ENCODE assay signal across 2 fruit fly cellular contexts in genomic region chrX:13644696-13645393, dm6.
TF ChIP-seq lines count a peak whose summit lies in the region.

No protein-coding gene starts in this region.

TF ChIP-seq in whole organism, embryonic, 481 proteins besides CTCF, POLR2A, EP300 and RAD21 (continued from another document and continues in another):
- TF ChIP-seq CG1603 (tag; optimal IDR thresholded peaks at IDR 0.05; lab: Kevin White, UChicago): peak; percentile 12
- no peak for TF ChIP-seq maf-S (GFP tag; optimal IDR thresholded peaks at IDR 0.05; lab: Kevin White, UChicago)
- no peak for TF ChIP-seq CG32532 (GFP tag; IDR thresholded peaks at IDR 0.05; lab: Robert Waterston, UW)
- TF ChIP-seq bab2 (GFP tag; optimal IDR thresholded peaks at IDR 0.05; lab: Kevin White, UChicago): peak; percentile 17
- TF ChIP-seq CG6813 (GFP tag; optimal IDR thresholded peaks at IDR 0.05; lab: Kevin White, UChicago): peak; percentile 61
- no peak for TF ChIP-seq CG13424 (tag; optimal IDR thresholded peaks at IDR 0.05; lab: Kevin White, UChicago)
- peak; percentile 28 for TF ChIP-seq HHEX (GFP tag; optimal IDR thresholded peaks at IDR 0.05; lab: Kevin White, UChicago)
- peak; percentile 32 for TF ChIP-seq Fer1 (GFP tag; optimal IDR thresholded peaks at IDR 0.05; lab: Kevin White, UChicago)
- peak; percentile 22 for TF ChIP-seq CG7987 (GFP tag; optimal IDR thresholded peaks at IDR 0.05; lab: Kevin White, UChicago)
- peak; percentile 63 for TF ChIP-seq CG17568 (GFP tag; optimal IDR thresholded peaks at IDR 0.05; lab: Kevin White, UChicago)
- TF ChIP-seq CG7271 (tag; optimal IDR thresholded peaks at IDR 0.05; lab: Kevin White, UChicago): peak; percentile 5
- no peak for TF ChIP-seq D (optimal IDR thresholded peaks at IDR 0.05; lab: Kevin White, UChicago)
- TF ChIP-seq D (GFP tag; optimal IDR thresholded peaks at IDR 0.05; lab: Kevin White, UChicago): no peak
- peak; percentile 96 for TF ChIP-seq CG8359 (GFP tag; optimal IDR thresholded peaks at IDR 0.05; lab: Kevin White, UChicago; ENCODE audit: borderline replicate concordance)
- TF ChIP-seq CG8388 (GFP tag; optimal IDR thresholded peaks at IDR 0.05; lab: Kevin White, UChicago): peak; percentile 13
- peak; percentile 97 for TF ChIP-seq nom (GFP tag; optimal IDR thresholded peaks at IDR 0.05; lab: Kevin White, UChicago)
- peak; percentile 51 for TF ChIP-seq lab (GFP tag; optimal IDR thresholded peaks at IDR 0.05; lab: Kevin White, UChicago)
- peak; percentile 40 for TF ChIP-seq CG7839 (tag; optimal IDR thresholded peaks at IDR 0.05; lab: Kevin White, UChicago)
- TF ChIP-seq chinmo (GFP tag; IDR thresholded peaks at IDR 0.05; lab: Robert Waterston, UW; ENCODE audit: partially characterized antibody): peak; percentile 36; the same call in 2 of the 4 replicates
- TF ChIP-seq BtbVII (GFP tag; optimal IDR thresholded peaks at IDR 0.05; lab: Kevin White, UChicago): peak; percentile 32
- peak; percentile 47 for TF ChIP-seq CG31441 (GFP tag; IDR thresholded peaks at IDR 0.05; lab: Robert Waterston, UW)
- no peak for TF ChIP-seq CG8765 (GFP tag; IDR thresholded peaks at IDR 0.05; lab: Robert Waterston, UW)
- TF ChIP-seq CG2875 (GFP tag; optimal IDR thresholded peaks at IDR 0.05; lab: Kevin White, UChicago): peak; percentile 69
- TF ChIP-seq sens (GFP tag; lab: Kevin White, UChicago): peak; percentile 88
- peak; percentile 73 for TF ChIP-seq ATbp (GFP tag; optimal IDR thresholded peaks at IDR 0.05; lab: Kevin White, UChicago)
- TF ChIP-seq Hmr (GFP tag; optimal IDR thresholded peaks at IDR 0.05; lab: Kevin White, UChicago): peak; percentile 40
- TF ChIP-seq Fer3 (tag; optimal IDR thresholded peaks at IDR 0.05; lab: Kevin White, UChicago): peak; percentile 36
- TF ChIP-seq az2 (GFP tag; optimal IDR thresholded peaks at IDR 0.05; lab: Kevin White, UChicago): no peak
- TF ChIP-seq HLH4C (GFP tag; IDR thresholded peaks at IDR 0.05; lab: Robert Waterston, UW; ENCODE audit: partially characterized antibody): no peak
- TF ChIP-seq CG12659 (GFP tag; optimal IDR thresholded peaks at IDR 0.05; lab: Kevin White, UChicago): peak; percentile 16
- TF ChIP-seq CG7556 (GFP tag; optimal IDR thresholded peaks at IDR 0.05; lab: Kevin White, UChicago): peak; percentile 21
- TF ChIP-seq Nf-YA (GFP tag; IDR thresholded peaks at IDR 0.05; lab: Robert Waterston, UW): no peak
- peak; percentile 25 for TF ChIP-seq CG1529 (GFP tag; optimal IDR thresholded peaks at IDR 0.05; lab: Kevin White, UChicago)
- TF ChIP-seq sd (tag; optimal IDR thresholded peaks at IDR 0.05; lab: Kevin White, UChicago): peak; percentile 19
- peak; percentile 12 for TF ChIP-seq trem (tag; optimal IDR thresholded peaks at IDR 0.05; lab: Kevin White, UChicago)
- peak; percentile 19 for TF ChIP-seq CG8924 (tag; optimal IDR thresholded peaks at IDR 0.05; lab: Kevin White, UChicago)
- no peak for TF ChIP-seq CG9609 (GFP tag; optimal IDR thresholded peaks at IDR 0.05; lab: Kevin White, UChicago)
- TF ChIP-seq Vsx1 (GFP tag; optimal IDR thresholded peaks at IDR 0.05; lab: Kevin White, UChicago): peak; percentile 49
- TF ChIP-seq Tbp (GFP tag; optimal IDR thresholded peaks at IDR 0.05; lab: Kevin White, UChicago): no peak
- peak; percentile 23 for TF ChIP-seq grau (tag; optimal IDR thresholded peaks at IDR 0.05; lab: Kevin White, UChicago)
- TF ChIP-seq Asciz (GFP tag; optimal IDR thresholded peaks at IDR 0.05; lab: Kevin White, UChicago): peak; percentile 78
- peak; percentile 54 for TF ChIP-seq CG4707 (GFP tag; optimal IDR thresholded peaks at IDR 0.05; lab: Kevin White, UChicago)
- peak; percentile 46 for TF ChIP-seq CG10209 (GFP tag; optimal IDR thresholded peaks at IDR 0.05; lab: Kevin White, UChicago)
- TF ChIP-seq her (GFP tag; optimal IDR thresholded peaks at IDR 0.05; lab: Kevin White, UChicago): no peak
- peak; percentile 68 for TF ChIP-seq Blimp-1 (GFP tag; optimal IDR thresholded peaks at IDR 0.05; lab: Kevin White, UChicago)
- TF ChIP-seq gem (tag; optimal IDR thresholded peaks at IDR 0.05; lab: Kevin White, UChicago): peak; percentile 67
- TF ChIP-seq CoRest (tag; optimal IDR thresholded peaks at IDR 0.05; lab: Kevin White, UChicago): peak; percentile 49
- peak; percentile 26 for TF ChIP-seq caup (GFP tag; optimal IDR thresholded peaks at IDR 0.05; lab: Kevin White, UChicago; ENCODE audit: severe bottlenecking)
- no peak for TF ChIP-seq Ets65A (GFP tag; lab: Kevin White, UChicago)
- no peak for TF ChIP-seq ems (GFP tag; optimal IDR thresholded peaks at IDR 0.05; lab: Kevin White, UChicago)
- TF ChIP-seq Lhr (GFP tag; optimal IDR thresholded peaks at IDR 0.05; lab: Kevin White, UChicago): peak; percentile 18
- peak; percentile 65 for TF ChIP-seq PHDP (tag; optimal IDR thresholded peaks at IDR 0.05; lab: Kevin White, UChicago)
- peak in 1 of 3 experiments; percentile 2 for TF ChIP-seq lola (GFP tag; optimal IDR thresholded peaks at IDR 0.05; lab: Kevin White, UChicago)
- TF ChIP-seq Meics (GFP tag; optimal IDR thresholded peaks at IDR 0.05; lab: Kevin White, UChicago): peak; percentile 40
- peak; percentile 1 for TF ChIP-seq YL-1 (GFP tag; optimal IDR thresholded peaks at IDR 0.05; lab: Kevin White, UChicago)
- peak; percentile 7 for TF ChIP-seq CG12071 (GFP tag; optimal IDR thresholded peaks at IDR 0.05; lab: Kevin White, UChicago)
- TF ChIP-seq CG15269 (tag; optimal IDR thresholded peaks at IDR 0.05; lab: Kevin White, UChicago): peak; percentile 52
- no peak for TF ChIP-seq Side (GFP tag; optimal IDR thresholded peaks at IDR 0.05; lab: Kevin White, UChicago)
- peak; percentile 19 for TF ChIP-seq CG18262 (tag; optimal IDR thresholded peaks at IDR 0.05; lab: Kevin White, UChicago)
- peak; percentile 43 for TF ChIP-seq CG14710 (tag; optimal IDR thresholded peaks at IDR 0.05; lab: Kevin White, UChicago)
- no peak for TF ChIP-seq sc (optimal IDR thresholded peaks at IDR 0.05; lab: Kevin White, UChicago)
- TF ChIP-seq sc (GFP tag; optimal IDR thresholded peaks at IDR 0.05; lab: Kevin White, UChicago): peak; percentile 59
- TF ChIP-seq CG2199 (GFP tag; IDR thresholded peaks at IDR 0.05; lab: Robert Waterston, UW): no peak
- peak; percentile 44 for TF ChIP-seq CG11504 (tag; optimal IDR thresholded peaks at IDR 0.05; lab: Kevin White, UChicago)
- no peak for TF ChIP-seq CG8478 (optimal IDR thresholded peaks at IDR 0.05; lab: Kevin White, UChicago)
- peak; percentile 53 for TF ChIP-seq CG3407 (GFP tag; optimal IDR thresholded peaks at IDR 0.05; lab: Kevin White, UChicago)
- no peak for TF ChIP-seq CG2712 (tag; optimal IDR thresholded peaks at IDR 0.05; lab: Kevin White, UChicago)

TF ChIP-seq in whole organism, prepupa, 60 proteins besides CTCF, POLR2A, EP300 and RAD21 (continued from another document):
- TF ChIP-seq achi (GFP tag; optimal IDR thresholded peaks at IDR 0.05; lab: Kevin White, UChicago) (peak; percentile 8), Hr39 (GFP tag; optimal IDR thresholded peaks at IDR 0.05; lab: Kevin White, UChicago) (no peak), CG8119 (GFP tag; IDR thresholded peaks at IDR 0.05; lab: Robert Waterston, UW) (0 out of 3 replicates have a peak, but pooled peaks have one; percentile 47), Eip78C (GFP tag; lab: Kevin White, UChicago) (peak; percentile 77), CG6276 (GFP tag; optimal IDR thresholded peaks at IDR 0.05; lab: Kevin White, UChicago) (peak; percentile 62), cyc (GFP tag; optimal IDR thresholded peaks at IDR 0.05; lab: Kevin White, UChicago) (no peak), CG7368 (GFP tag; optimal IDR thresholded peaks at IDR 0.05; lab: Kevin White, UChicago) (no peak), CG6854 (GFP tag; optimal IDR thresholded peaks at IDR 0.05; lab: Kevin White, UChicago) (peak; percentile 81), salr (GFP tag; optimal IDR thresholded peaks at IDR 0.05; lab: Kevin White, UChicago) (peak in 1 of 2 experiments; percentile 0), net (GFP tag; optimal IDR thresholded peaks at IDR 0.05; lab: Kevin White, UChicago) (peak; percentile 44), Met (GFP tag; optimal IDR thresholded peaks at IDR 0.05; lab: Kevin White, UChicago) (peak; percentile 21), dsx (GFP tag; optimal IDR thresholded peaks at IDR 0.05; lab: Kevin White, UChicago; ENCODE audit: poor library complexity, severe bottlenecking) (peak; percentile 57), CG9139 (GFP tag; optimal IDR thresholded peaks at IDR 0.05; lab: Kevin White, UChicago) (peak; percentile 90), dac (GFP tag; optimal IDR thresholded peaks at IDR 0.05; lab: Kevin White, UChicago) (no peak), CG34406 (GFP tag; optimal IDR thresholded peaks at IDR 0.05; lab: Kevin White, UChicago) (peak; percentile 55), Gug (GFP tag; IDR thresholded peaks at IDR 0.05; lab: Robert Waterston, UW) (no peak), Smox (GFP tag; optimal IDR thresholded peaks at IDR 0.05; lab: Kevin White, UChicago) (no peak), Eip93F (GFP tag; optimal IDR thresholded peaks at IDR 0.05; lab: Kevin White, UChicago) (peak; percentile 71), CG3919 (GFP tag; optimal IDR thresholded peaks at IDR 0.05; lab: Kevin White, UChicago) (peak; percentile 14)
